Fruit fly (Drosophila melanogaster) whole organism, adult: Measurements from ENCODE around the gene CG10646.

Experiments used
- CG11617 ChIP-seq: fragments of 200-800 bp; sonication (Bioruptor generic); optimal IDR thresholded peaks from 2 replicates; lab custom pipeline; 2017; ENCODE audit warnings: mild to moderate bottlenecking, missing biosample characterization, missing genetic modification reagents, missing genetic modification characterization
- CG14711 ChIP-seq: fragments of 200-800 bp; sonication (Bioruptor generic); optimal IDR thresholded peaks from 2 replicates; lab custom pipeline; 2018; ENCODE audit warnings: missing biosample characterization, mild to moderate bottlenecking, missing genetic modification characterization, moderate library complexity
- CG1620 ChIP-seq: fragments of 200-800 bp; sonication (Bioruptor generic); optimal IDR thresholded peaks from 2 replicates; lab custom pipeline; 2016; ENCODE audit warnings: missing biosample characterization, missing genetic modification characterization
- CG33017 ChIP-seq: fragments of 200-800 bp; sonication (Bioruptor generic); optimal IDR thresholded peaks from 2 replicates; lab custom pipeline; 2018; ENCODE audit warnings: missing biosample characterization, mild to moderate bottlenecking, missing genetic modification characterization, moderate library complexity
- CG5204 ChIP-seq: fragments of 200-800 bp; sonication (Bioruptor generic); optimal IDR thresholded peaks from 2 replicates; lab custom pipeline; 2016; ENCODE audit warnings: missing biosample characterization, missing genetic modification characterization
- Clk ChIP-seq: fragments of 200-800 bp; sonication (Bioruptor generic); optimal IDR thresholded peaks from 2 replicates; lab custom pipeline; 2017; ENCODE audit warnings: missing biosample characterization, missing genetic modification characterization
- Crg-1 ChIP-seq: fragments of 200-800 bp; sonication (Bioruptor generic); optimal IDR thresholded peaks from 2 replicates; lab custom pipeline; 2016; ENCODE audit warnings: missing biosample characterization, missing genetic modification characterization
- Hr96 ChIP-seq: fragments of 200-800 bp; sonication (Bioruptor generic); optimal IDR thresholded peaks from 2 replicates; lab custom pipeline; 2016; ENCODE audit warnings: missing biosample characterization, missing genetic modification characterization
- bab1 ChIP-seq: fragments of 200-800 bp; sonication (Bioruptor generic); optimal IDR thresholded peaks from 3 replicates; lab custom pipeline; 2019; ENCODE audit warnings: missing biosample characterization, mild to moderate bottlenecking, missing genetic modification characterization, moderate library complexity
- cic ChIP-seq: fragments of 200-800 bp; sonication (Bioruptor generic); optimal IDR thresholded peaks from 2 replicates; lab custom pipeline; 2017; ENCODE audit warnings: missing biosample characterization, mild to moderate bottlenecking, missing genetic modification characterization, moderate library complexity
- cnc ChIP-seq, 2 experiments: fragments of >200 bp; optimal IDR thresholded peaks; 2 replicates each; lab custom pipeline; 2017
- kay ChIP-seq: fragments of 200-800 bp; sonication (Bioruptor generic); peaks from one replicate; lab custom pipeline; 2016; ENCODE audit warnings: missing biosample characterization, missing genetic modification characterization, borderline replicate concordance
- ovo ChIP-seq: fragments of 200-800 bp; sonication (Bioruptor generic); optimal IDR thresholded peaks from 2 replicates; lab custom pipeline; 2016; ENCODE audit warnings: missing biosample characterization, missing genetic modification characterization
- pad ChIP-seq: fragments of 200-800 bp; sonication (Bioruptor generic); optimal IDR thresholded peaks from 3 replicates; lab custom pipeline; 2017; ENCODE audit warnings: missing biosample characterization, missing genetic modification characterization, mild to moderate bottlenecking, moderate library complexity, missing genetic modification reagents
- tj ChIP-seq: fragments of 200-800 bp; sonication (Bioruptor generic); optimal IDR thresholded peaks from 3 replicates; lab custom pipeline; 2017; ENCODE audit warnings: missing biosample characterization, mild to moderate bottlenecking, missing genetic modification characterization, moderate library complexity
- toe ChIP-seq: fragments of 200-800 bp; sonication (Bioruptor generic); optimal IDR thresholded peaks from 2 replicates; lab custom pipeline; 2016; ENCODE audit warnings: missing biosample characterization, missing genetic modification characterization

CG10646 gene

dm6 chr3L:12465229-12465628 is 38.5 kb downstream of the CG10646 start:
- TF ChIP-seq CG5204 (GFP tag; lab: Kevin White, UChicago) (no peak), toe (no peak), kay (GFP tag; lab: Kevin White, UChicago) (no peak), CG33017 (tag; lab: Kevin White, UChicago) (no peak), Clk (GFP tag; lab: Kevin White, UChicago) (no peak), CG11617 (GFP tag; lab: Kevin White, UChicago) (no peak), bab1 (GFP tag; lab: Kevin White, UChicago) (no peak), cnc (optimal IDR thresholded peaks at IDR 0.05; lab: Kevin White, UChicago) (no peak), ovo (GFP tag; lab: Kevin White, UChicago) (no peak), Crg-1 (no peak), Hr96 (GFP tag; lab: Kevin White, UChicago) (no peak), cic (GFP tag; lab: Kevin White, UChicago) (no peak), tj (GFP tag; lab: Kevin White, UChicago) (no peak)

DNA sequence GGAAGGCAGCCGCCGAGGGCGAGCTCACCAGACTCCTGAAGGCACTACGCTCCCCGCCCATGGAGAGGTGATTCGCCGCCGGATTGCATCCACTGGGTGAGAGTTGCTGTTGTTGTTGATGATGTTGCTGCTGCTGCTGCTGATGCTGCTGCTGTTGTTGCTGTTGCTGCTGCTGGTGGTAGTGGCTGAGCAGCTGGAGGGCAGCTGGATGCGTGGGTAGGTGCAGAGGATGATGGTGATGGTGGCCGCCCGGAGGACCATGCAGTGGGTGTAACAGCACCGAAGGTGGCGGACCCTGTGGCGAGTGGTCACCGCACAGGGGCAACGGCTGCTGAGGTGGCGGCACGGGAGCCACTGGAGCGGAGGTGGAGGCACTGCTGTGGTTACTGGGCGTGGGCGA is 40.1 kb downstream of the CG10646 start:
- no peak for TF ChIP-seq pad (GFP tag; lab: Kevin White, UChicago)
- no peak for TF ChIP-seq kay (GFP tag; lab: Kevin White, UChicago)

dm6 chr3L:12461953-12462352 is 41.7 kb downstream of the CG10646 start:
- TF ChIP-seq CG33017 (tag; lab: Kevin White, UChicago): no peak
- no peak for TF ChIP-seq Clk (GFP tag; lab: Kevin White, UChicago)
- no peak for TF ChIP-seq cic (GFP tag; lab: Kevin White, UChicago)

DNA sequence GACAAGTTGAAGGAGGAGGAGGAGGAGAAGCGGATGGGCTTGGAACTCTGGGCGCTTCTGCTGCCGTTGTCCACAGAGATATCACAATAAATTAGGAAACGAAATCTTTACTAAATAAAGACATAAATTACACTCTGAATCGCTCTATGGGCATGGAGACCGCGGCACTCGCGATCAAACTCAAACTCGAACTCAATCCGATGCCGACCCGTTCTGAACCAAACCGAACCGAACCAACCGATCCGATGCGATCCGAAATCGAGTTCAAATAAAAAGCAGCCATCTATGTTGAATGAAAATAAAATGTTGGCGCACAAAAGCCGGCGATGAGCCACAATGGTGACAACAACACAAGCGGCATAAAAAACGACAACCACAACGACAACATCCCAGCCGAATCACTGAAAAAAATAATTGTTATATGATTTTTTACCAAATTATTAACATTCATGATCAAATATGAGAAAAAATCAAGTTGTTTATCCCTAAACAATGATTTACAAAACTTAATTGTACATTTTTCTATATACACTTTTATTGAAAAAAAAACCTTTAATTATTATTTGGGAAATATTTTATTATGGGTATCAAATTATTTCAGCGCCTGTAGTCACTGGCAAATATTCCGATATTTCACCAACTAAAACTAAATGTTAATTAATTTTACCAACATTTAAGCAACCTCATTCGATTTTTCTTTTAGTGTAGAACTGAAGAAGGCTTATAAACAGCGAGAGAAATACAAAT is 46.6 kb downstream of the CG10646 start:
- no peak for TF ChIP-seq Clk (GFP tag; lab: Kevin White, UChicago)

- TF ChIP-seq CG33017 (tag; lab: Kevin White, UChicago) (no peak), pad (GFP tag; lab: Kevin White, UChicago) (no peak)
These were observed 48.7 kb downstream of the CG10646 start for dm6 chr3L:12455034-12455433.

DNA sequence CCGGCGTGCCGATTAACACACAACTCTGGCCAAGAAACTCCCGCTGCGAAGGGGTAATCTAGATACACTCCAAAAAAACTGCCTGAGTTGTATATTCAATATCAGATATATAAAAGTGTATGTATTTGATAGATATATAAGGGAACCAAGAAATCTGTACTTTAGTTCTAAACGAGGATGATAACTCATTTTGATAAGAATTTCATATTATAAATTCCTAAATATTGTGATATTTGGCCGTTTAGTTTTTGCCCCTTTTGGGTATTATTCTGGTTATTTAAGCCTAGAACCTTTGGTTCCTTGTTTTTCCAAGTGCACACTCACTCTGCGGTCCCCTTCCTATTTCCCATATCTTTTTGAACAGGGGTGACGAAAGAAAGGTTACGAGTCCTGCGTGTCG is 50.2 kb downstream of the CG10646 start:
- TF ChIP-seq Crg-1 (no peak), CG5204 (GFP tag; lab: Kevin White, UChicago) (no peak), CG14711 (no peak), Hr96 (GFP tag; lab: Kevin White, UChicago) (no peak), CG33017 (tag; lab: Kevin White, UChicago) (no peak), toe (no peak), Clk (GFP tag; lab: Kevin White, UChicago) (no peak), tj (GFP tag; lab: Kevin White, UChicago) (no peak), pad (GFP tag; lab: Kevin White, UChicago) (no peak), kay (GFP tag; lab: Kevin White, UChicago) (no peak), CG11617 (GFP tag; lab: Kevin White, UChicago) (no peak), cic (GFP tag; lab: Kevin White, UChicago) (no peak), bab1 (GFP tag; lab: Kevin White, UChicago) (no peak), CG1620 (no peak)
